Fruit fly (Drosophila melanogaster) whole organism, embryonic: ENCODE data around the gene wda.

ENCODE experiments used
- CG10267 ChIP-seq: fragments of 200-800 bp; sonication (Bioruptor generic); optimal IDR thresholded peaks from 2 replicates; lab custom pipeline; 2018; ENCODE audit warnings: missing biosample characterization, mild to moderate bottlenecking, missing genetic modification characterization, moderate library complexity
- CG11723 ChIP-seq: fragments of 200-800 bp; sonication (Bioruptor generic); optimal IDR thresholded peaks from 2 replicates; lab custom pipeline; 2017; ENCODE audit warnings: missing biosample characterization, mild to moderate bottlenecking, missing genetic modification characterization
- CG13123 ChIP-seq: fragments of 200-800 bp; sonication (Bioruptor generic); optimal IDR thresholded peaks from 2 replicates; lab custom pipeline; 2016; ENCODE audit warnings: missing biosample characterization, missing genetic modification characterization
- CG15601 ChIP-seq: fragments of 200-800 bp; sonication (Bioruptor generic); optimal IDR thresholded peaks from 3 replicates; lab custom pipeline; 2019; ENCODE audit warnings: missing biosample characterization, mild to moderate bottlenecking, missing genetic modification characterization, moderate library complexity
- CG17568 ChIP-seq: fragments of 200-800 bp; sonication (Bioruptor generic); optimal IDR thresholded peaks from 2 replicates; lab custom pipeline; 2018; ENCODE audit warnings: missing biosample characterization, mild to moderate bottlenecking, missing genetic modification characterization, moderate library complexity
- CG17612 ChIP-seq: fragments of 200-800 bp; sonication (Bioruptor generic); IDR thresholded peaks from 2 replicates; pipeline ENCODE4 v1.3.6; 2022; ENCODE audit warnings: missing biosample characterization, missing genetic modification characterization
- CG3281 ChIP-seq: fragments of 200-800 bp; sonication (Bioruptor generic); optimal IDR thresholded peaks from 3 replicates; lab custom pipeline; 2017; ENCODE audit warnings: missing biosample characterization, mild to moderate bottlenecking, missing genetic modification characterization
- CG33213 ChIP-seq: fragments of 200-800 bp; sonication (Bioruptor generic); optimal IDR thresholded peaks from 3 replicates; lab custom pipeline; 2016; ENCODE audit warnings: missing biosample characterization, missing genetic modification characterization
- CG6254 ChIP-seq: fragments of 200-800 bp; sonication (Bioruptor generic); optimal IDR thresholded peaks from 3 replicates; lab custom pipeline; 2017; ENCODE audit warnings: mild to moderate bottlenecking, missing biosample characterization, missing genetic modification reagents, missing genetic modification characterization
- CG6813 ChIP-seq: fragments of 200-800 bp; sonication (Bioruptor generic); optimal IDR thresholded peaks from 2 replicates; lab custom pipeline; 2017; ENCODE audit warnings: missing biosample characterization, missing genetic modification characterization, mild to moderate bottlenecking, moderate library complexity, missing genetic modification reagents
- CG6854 ChIP-seq: fragments of 200-800 bp; sonication (Bioruptor generic); optimal IDR thresholded peaks from 3 replicates; lab custom pipeline; 2017; ENCODE audit warnings: missing biosample characterization, mild to moderate bottlenecking, missing genetic modification characterization
- CG7556 ChIP-seq: fragments of 200-800 bp; sonication (Bioruptor generic); optimal IDR thresholded peaks from 2 replicates; lab custom pipeline; 2017; ENCODE audit warnings: missing biosample characterization, mild to moderate bottlenecking, missing genetic modification characterization
- CG7963 ChIP-seq: fragments of 200-800 bp; sonication (Bioruptor generic); IDR thresholded peaks from 3 replicates; pipeline ENCODE4 v1.3.6; 2022; ENCODE audit warnings: missing biosample characterization, missing genetic modification characterization; ENCODE audit not compliant: partially characterized antibody
- CG8089 ChIP-seq: fragments of 200-800 bp; sonication (Bioruptor generic); optimal IDR thresholded peaks from 3 replicates; lab custom pipeline; 2016; ENCODE audit warnings: missing biosample characterization, missing genetic modification characterization
- CG8281 ChIP-seq: fragments of 200-800 bp; sonication (Bioruptor generic); optimal IDR thresholded peaks from 2 replicates; lab custom pipeline; 2018; ENCODE audit warnings: missing biosample characterization, mild to moderate bottlenecking, missing genetic modification characterization, moderate library complexity
- CG8290 ChIP-seq, 3 experiments: fragments of 200-800 bp; sonication (Bioruptor generic); optimal IDR thresholded peaks; 2 replicates each; lab custom pipeline; 2016 to 2019; ENCODE audit warnings: missing biosample characterization in 3 of 3, missing genetic modification characterization in 3 of 3, mild to moderate bottlenecking in 2 of 3, moderate library complexity in 1 of 3
- CG8765 ChIP-seq: fragments of 200-800 bp; sonication (Bioruptor generic); IDR thresholded peaks from 2 replicates; pipeline ENCODE4 v1.3.6; 2022; ENCODE audit warnings: missing biosample characterization, missing genetic modification characterization
- CG9609 ChIP-seq: fragments of 200-800 bp; sonication (Bioruptor generic); optimal IDR thresholded peaks from 3 replicates; lab custom pipeline; 2016; ENCODE audit warnings: missing biosample characterization, missing genetic modification characterization
- CoRest ChIP-seq: fragments of 200-800 bp; sonication (Bioruptor generic); optimal IDR thresholded peaks from 3 replicates; lab custom pipeline; 2018; ENCODE audit warnings: missing biosample characterization, mild to moderate bottlenecking, missing genetic modification characterization, moderate library complexity
- Dek ChIP-seq: fragments of 200-800 bp; sonication (Bioruptor generic); optimal IDR thresholded peaks from 3 replicates; lab custom pipeline; 2019; ENCODE audit warnings: missing biosample characterization, mild to moderate bottlenecking, missing genetic modification characterization, moderate library complexity
- H2.0 ChIP-seq: fragments of 200-800 bp; sonication (Bioruptor generic); IDR thresholded peaks from 2 replicates; pipeline ENCODE4 v1.3.6; 2022; ENCODE audit warnings: missing biosample characterization, missing genetic modification characterization
- HLH54F ChIP-seq: fragments of 200-800 bp; sonication (Bioruptor generic); optimal IDR thresholded peaks from 3 replicates; lab custom pipeline; 2016; ENCODE audit warnings: missing biosample characterization, missing genetic modification characterization
- Hey ChIP-seq: fragments of 200-800 bp; sonication (Bioruptor generic); optimal IDR thresholded peaks from 3 replicates; lab custom pipeline; 2018; ENCODE audit warnings: missing biosample characterization, mild to moderate bottlenecking, missing genetic modification characterization
- Opbp ChIP-seq: fragments of 200-800 bp; sonication (Bioruptor generic); IDR thresholded peaks from 3 replicates; pipeline ENCODE4 v1.3.6; 2022; ENCODE audit warnings: missing biosample characterization, missing genetic modification characterization; ENCODE audit not compliant: partially characterized antibody
- PHDP ChIP-seq: fragments of 200-800 bp; sonication (Bioruptor generic); optimal IDR thresholded peaks from 3 replicates; lab custom pipeline; 2018; ENCODE audit warnings: missing biosample characterization, mild to moderate bottlenecking, missing genetic modification characterization, moderate library complexity
- TFAM ChIP-seq: fragments of 200-800 bp; sonication (Bioruptor generic); optimal IDR thresholded peaks from 2 replicates; lab custom pipeline; 2017; ENCODE audit warnings: missing biosample characterization, missing genetic modification characterization, inconsistent platforms
- Usf ChIP-seq: fragments of 200-800 bp; sonication (Bioruptor generic); optimal IDR thresholded peaks from 2 replicates; lab custom pipeline; 2017; ENCODE audit warnings: missing genotype, missing biosample characterization, missing genetic modification characterization
- ash1 ChIP-seq: fragments of 200-800 bp; sonication (Bioruptor generic); optimal IDR thresholded peaks from 2 replicates; lab custom pipeline; 2018; ENCODE audit warnings: missing biosample characterization, mild to moderate bottlenecking, missing genetic modification characterization
- bbx ChIP-seq: fragments of 200-800 bp; sonication (Bioruptor generic); IDR thresholded peaks from 2 replicates; pipeline ENCODE4 v1.3.6; 2022; ENCODE audit warnings: missing biosample characterization, missing genetic modification characterization; ENCODE audit not compliant: partially characterized antibody
- cg ChIP-seq: fragments of 200-800 bp; sonication (Bioruptor generic); optimal IDR thresholded peaks from 3 replicates; lab custom pipeline; 2019; ENCODE audit warnings: missing biosample characterization, mild to moderate bottlenecking, missing genetic modification characterization, moderate library complexity
- croc ChIP-seq: fragments of 200-800 bp; sonication (Bioruptor generic); conservative IDR thresholded peaks from 3 replicates; pipeline ENCODE4 v1.3.6; 2022; ENCODE audit warnings: missing biosample characterization, missing genetic modification characterization
- crp ChIP-seq, 2 experiments: fragments of 200-800 bp; sonication (Bioruptor generic); optimal IDR thresholded peaks; 2 replicates in 1 of 2; 3 replicates in 1 of 2; lab custom pipeline; 2017; ENCODE audit warnings: missing biosample characterization in 2 of 2, missing genetic modification characterization in 2 of 2, mild to moderate bottlenecking in 1 of 2, moderate library complexity in 1 of 2
- disco-r ChIP-seq: fragments of 200-800 bp; sonication (Bioruptor generic); optimal IDR thresholded peaks from 2 replicates; lab custom pipeline; 2016; ENCODE audit warnings: missing biosample characterization, missing genetic modification characterization
- exex ChIP-seq: fragments of 200-800 bp; sonication (Bioruptor generic); optimal IDR thresholded peaks from 4 replicates; lab custom pipeline; 2018; ENCODE audit warnings: missing biosample characterization, mild to moderate bottlenecking, missing genetic modification characterization, moderate library complexity
- fd96Cb ChIP-seq: fragments of 200-800 bp; sonication (Bioruptor generic); optimal IDR thresholded peaks from 2 replicates; lab custom pipeline; 2018; ENCODE audit warnings: missing biosample characterization, mild to moderate bottlenecking, missing genetic modification characterization, moderate library complexity
- fru ChIP-seq: fragments of >200 bp; optimal IDR thresholded peaks from 2 replicates; lab custom pipeline; 2017
- her ChIP-seq: fragments of 200-800 bp; sonication (Bioruptor generic); optimal IDR thresholded peaks from 2 replicates; lab custom pipeline; 2016; ENCODE audit warnings: missing biosample characterization, missing genetic modification characterization
- mam ChIP-seq: fragments of 200-800 bp; sonication (Bioruptor generic); optimal IDR thresholded peaks from 3 replicates; lab custom pipeline; 2016; ENCODE audit warnings: missing biosample characterization, missing genetic modification characterization
- nom ChIP-seq: fragments of 200-800 bp; sonication (Bioruptor generic); optimal IDR thresholded peaks from 2 replicates; lab custom pipeline; 2017; ENCODE audit warnings: missing biosample characterization, missing genetic modification characterization, mild to moderate bottlenecking, moderate library complexity, missing genetic modification reagents
- pan ChIP-seq, 4 experiments: fragments of >200 bp in 3 of 4; fragments of 200-800 bp in 1 of 4; sonication (Bioruptor generic) in 1 of 4; optimal IDR thresholded peaks in 3 of 4; IDR thresholded peaks in 1 of 4; 2 replicates each; pipeline versions ENCODE4 v1.3.6 to Lab custom; 2017 to 2022; ENCODE audit warnings: missing biosample characterization in 2 of 4, missing genetic modification characterization in 2 of 4, mixed read lengths in 1 of 4
- pho ChIP-seq: fragments of 200-800 bp; sonication (Bioruptor generic); optimal IDR thresholded peaks from 2 replicates; lab custom pipeline; 2016; ENCODE audit warnings: missing biosample characterization, missing genetic modification characterization
- rib ChIP-seq: fragments of 200-800 bp; sonication (Bioruptor generic); IDR thresholded peaks from 2 replicates; pipeline ENCODE4 v1.3.6; 2022; ENCODE audit warnings: missing biosample characterization, missing genetic modification characterization
- ro ChIP-seq: fragments of 200-800 bp; sonication (Bioruptor generic); IDR thresholded peaks from 2 replicates; pipeline ENCODE4 v1.3.6; 2022; ENCODE audit warnings: missing biosample characterization, missing genetic modification characterization
- sd ChIP-seq: fragments of 200-800 bp; sonication (Bioruptor generic); optimal IDR thresholded peaks from 3 replicates; lab custom pipeline; 2018; ENCODE audit warnings: missing biosample characterization, mild to moderate bottlenecking, missing genetic modification characterization, moderate library complexity
- vnd ChIP-seq: fragments of 200-800 bp; sonication (Bioruptor generic); IDR thresholded peaks from 3 replicates; pipeline ENCODE4 v1.3.6; 2022; ENCODE audit warnings: missing biosample characterization, missing genetic modification characterization; ENCODE audit not compliant: partially characterized antibody
- wdn ChIP-seq: fragments of 200-800 bp; sonication (Bioruptor generic); IDR thresholded peaks from 2 replicates; pipeline ENCODE4 v1.3.6; 2022; ENCODE audit warnings: missing biosample characterization, missing genetic modification characterization
- yki ChIP-seq: fragments of >200 bp; optimal IDR thresholded peaks from 3 replicates; lab custom pipeline; 2018
- zen ChIP-seq: fragments of 200-800 bp; sonication (Bioruptor generic); optimal IDR thresholded peaks from 3 replicates; lab custom pipeline; 2018; ENCODE audit warnings: missing biosample characterization, mild to moderate bottlenecking, missing genetic modification characterization, moderate library complexity

Gene wda

dm6 chr3R:23239934-23240632 lies 17.8 kb downstream of the wda start (continued):
- no peak for TF ChIP-seq nom (GFP tag; lab: Kevin White, UChicago)
- peak; percentile 7 for TF ChIP-seq her (GFP tag; lab: Kevin White, UChicago)
- TF ChIP-seq CG6854 (GFP tag; lab: Kevin White, UChicago): peak; percentile 51
- TF ChIP-seq zen (tag; lab: Kevin White, UChicago): peak; percentile 37
- TF ChIP-seq CoRest: peak; percentile 54
- no peak for TF ChIP-seq crp (GFP tag; optimal IDR thresholded peaks at IDR 0.05; lab: Kevin White, UChicago)
- no peak for TF ChIP-seq rib (GFP tag; lab: Robert Waterston, UW)
- TF ChIP-seq HLH54F (GFP tag; lab: Kevin White, UChicago): peak; percentile 27
- TF ChIP-seq CG8765 (GFP tag; lab: Robert Waterston, UW): no peak; the same call in 1 of the 2 replicates
- TF ChIP-seq H2.0 (GFP tag; lab: Robert Waterston, UW): peak; percentile 43; the same call in 1 of the 2 replicates
- peak; percentile 62 for TF ChIP-seq mam
- TF ChIP-seq CG7556 (GFP tag; lab: Kevin White, UChicago): peak; percentile 82
- TF ChIP-seq Dek (tag; lab: Kevin White, UChicago): peak; percentile 69
- peak; percentile 75 for TF ChIP-seq fd96Cb (tag; lab: Kevin White, UChicago)
- no peak for TF ChIP-seq Opbp (GFP tag; lab: Robert Waterston, UW)
- no peak for TF ChIP-seq CG8290 (GFP tag; optimal IDR thresholded peaks at IDR 0.05; lab: Kevin White, UChicago)
- TF ChIP-seq CG8290 (tag; optimal IDR thresholded peaks at IDR 0.05; lab: Kevin White, UChicago): no peak
- no peak for TF ChIP-seq TFAM (GFP tag; lab: Kevin White, UChicago)
- no peak for TF ChIP-seq ash1 (GFP tag; lab: Kevin White, UChicago)
- TF ChIP-seq CG7963 (GFP tag; lab: Robert Waterston, UW): no peak
- no peak for TF ChIP-seq Usf
- TF ChIP-seq CG8089 (GFP tag; lab: Kevin White, UChicago): no peak
- peak; percentile 52 for TF ChIP-seq pho
- peak; percentile 26 for TF ChIP-seq CG9609 (GFP tag; lab: Kevin White, UChicago)
- TF ChIP-seq CG6813 (GFP tag; lab: Kevin White, UChicago): peak; percentile 65
- peak; percentile 64 for TF ChIP-seq wdn (GFP tag; lab: Robert Waterston, UW)
- TF ChIP-seq sd (tag; lab: Kevin White, UChicago): peak; percentile 24
- TF ChIP-seq pan (optimal IDR thresholded peaks at IDR 0.05; lab: Kevin White, UChicago): no peak
- peak in 1 of 2 experiments; percentile 86 for TF ChIP-seq pan (GFP tag; optimal IDR thresholded peaks at IDR 0.05 in 1 of 2, IDR thresholded peaks at IDR 0.05 in 1 of 2)
- TF ChIP-seq exex (tag; lab: Kevin White, UChicago): peak; percentile 39
- TF ChIP-seq CG17568 (GFP tag; lab: Kevin White, UChicago): no peak
- TF ChIP-seq CG6254 (GFP tag; lab: Kevin White, UChicago): peak; percentile 13
- peak; percentile 67 for TF ChIP-seq PHDP (tag; lab: Kevin White, UChicago)
- TF ChIP-seq CG15601: peak; percentile 21
- peak; percentile 66 for TF ChIP-seq CG10267
- TF ChIP-seq CG3281: peak; percentile 76
- TF ChIP-seq Hey: no peak
- peak; percentile 47; the same call in 2 of the 3 replicates for TF ChIP-seq croc
- no peak for TF ChIP-seq CG17612 (GFP tag; lab: Robert Waterston, UW)
- no peak for TF ChIP-seq cg
- TF ChIP-seq ro (GFP tag; lab: Robert Waterston, UW): no peak
- TF ChIP-seq CG13123 (GFP tag; lab: Kevin White, UChicago): no peak
- no peak for TF ChIP-seq CG8281 (tag; lab: Kevin White, UChicago)
- TF ChIP-seq yki: no peak
- no peak for TF ChIP-seq bbx (GFP tag; lab: Robert Waterston, UW)
- no peak for TF ChIP-seq disco-r (GFP tag; lab: Kevin White, UChicago)
- TF ChIP-seq vnd (GFP tag; lab: Robert Waterston, UW): no peak
- no peak for TF ChIP-seq fru
- TF ChIP-seq CG11723 (GFP tag; lab: Kevin White, UChicago): no peak
- peak; percentile 35 for TF ChIP-seq CG33213 (GFP tag; lab: Kevin White, UChicago)
